Fruit fly (Drosophila melanogaster) whole organism, embryonic: Measurements from ENCODE around the gene CG42716.

Experiments used
- ATbp ChIP-seq: fragments of 200-800 bp; sonication (Bioruptor generic); optimal IDR thresholded peaks from 2 replicates; lab custom pipeline; 2017; ENCODE audit warnings: missing biosample characterization, mild to moderate bottlenecking, missing genetic modification characterization, missing genetic modification reagents
- Atf6 ChIP-seq: fragments of 200-800 bp; sonication (Bioruptor generic); IDR thresholded peaks from 2 replicates; pipeline ENCODE4 v1.3.6; 2022; ENCODE audit warnings: missing biosample characterization, missing genetic modification characterization
- CG10147 ChIP-seq: fragments of 200-800 bp; sonication (Bioruptor generic); optimal IDR thresholded peaks from 2 replicates; lab custom pipeline; 2019; ENCODE audit warnings: missing biosample characterization, mild to moderate bottlenecking, missing genetic modification characterization, moderate library complexity
- CG1024 ChIP-seq: fragments of 200-800 bp; sonication (Bioruptor generic); IDR thresholded peaks from 2 replicates; pipeline ENCODE4 v1.3.6; 2022; ENCODE audit warnings: missing biosample characterization, missing genetic modification characterization
- CG10321 ChIP-seq: fragments of 200-800 bp; sonication (Bioruptor generic); IDR thresholded peaks from 2 replicates; pipeline ENCODE4 v1.3.6; 2022; ENCODE audit warnings: missing biosample characterization, missing genetic modification characterization
- CG13296 ChIP-seq: fragments of 200-800 bp; sonication (Bioruptor generic); optimal IDR thresholded peaks from 3 replicates; lab custom pipeline; 2018; ENCODE audit warnings: missing biosample characterization, mild to moderate bottlenecking, missing genetic modification characterization
- CG17359 ChIP-seq: fragments of 200-800 bp; sonication (Bioruptor generic); optimal IDR thresholded peaks from 3 replicates; lab custom pipeline; 2018; ENCODE audit warnings: missing biosample characterization, mild to moderate bottlenecking, missing genetic modification characterization, moderate library complexity
- CG17612 ChIP-seq: fragments of 200-800 bp; sonication (Bioruptor generic); IDR thresholded peaks from 2 replicates; pipeline ENCODE4 v1.3.6; 2022; ENCODE audit warnings: missing biosample characterization, missing genetic modification characterization
- CG1832 ChIP-seq: fragments of 200-800 bp; sonication (Bioruptor generic); optimal IDR thresholded peaks from 2 replicates; lab custom pipeline; 2017; ENCODE audit warnings: missing biosample characterization, mild to moderate bottlenecking, missing genetic modification characterization, inconsistent platforms
- CG18599 ChIP-seq: fragments of 200-800 bp; sonication (Bioruptor generic); optimal IDR thresholded peaks from 3 replicates; lab custom pipeline; 2017; ENCODE audit warnings: missing biosample characterization, missing genetic modification characterization, mild to moderate bottlenecking, moderate library complexity, missing genetic modification reagents
- CG18619 ChIP-seq: fragments of 200-800 bp; sonication (Bioruptor generic); optimal IDR thresholded peaks from 3 replicates; lab custom pipeline; 2017; ENCODE audit warnings: missing biosample characterization, mild to moderate bottlenecking, missing genetic modification characterization
- CG34376 ChIP-seq: fragments of 200-800 bp; sonication (Bioruptor generic); optimal IDR thresholded peaks from 2 replicates; lab custom pipeline; 2018; ENCODE audit warnings: missing biosample characterization, mild to moderate bottlenecking, missing genetic modification characterization
- CG6175 ChIP-seq: fragments of 200-800 bp; sonication (Bioruptor generic); IDR thresholded peaks from 3 replicates; pipeline ENCODE4 v1.3.6; 2022; ENCODE audit warnings: missing biosample characterization, missing genetic modification characterization
- CG6654 ChIP-seq: fragments of 200-800 bp; sonication (Bioruptor generic); optimal IDR thresholded peaks from 2 replicates; lab custom pipeline; 2017; ENCODE audit warnings: missing biosample characterization, mild to moderate bottlenecking, missing genetic modification characterization
- CG6813 ChIP-seq: fragments of 200-800 bp; sonication (Bioruptor generic); optimal IDR thresholded peaks from 2 replicates; lab custom pipeline; 2017; ENCODE audit warnings: missing biosample characterization, missing genetic modification characterization, mild to moderate bottlenecking, moderate library complexity, missing genetic modification reagents
- CG7987 ChIP-seq: fragments of 200-800 bp; sonication (Bioruptor generic); optimal IDR thresholded peaks from 2 replicates; lab custom pipeline; 2018; ENCODE audit warnings: missing biosample characterization, mild to moderate bottlenecking, missing genetic modification characterization, moderate library complexity
- CHES-1-like ChIP-seq: fragments of 200-800 bp; sonication (Bioruptor generic); optimal IDR thresholded peaks from 2 replicates; lab custom pipeline; 2016; ENCODE audit warnings: missing biosample characterization, missing genetic modification characterization
- Camta ChIP-seq: fragments of 200-800 bp; sonication (Bioruptor generic); optimal IDR thresholded peaks from 2 replicates; lab custom pipeline; 2016; ENCODE audit warnings: missing biosample characterization, missing genetic modification characterization
- Chrac-16 ChIP-seq: fragments of 200-800 bp; sonication (Bioruptor generic); optimal IDR thresholded peaks from 3 replicates; lab custom pipeline; 2016; ENCODE audit warnings: missing biosample characterization, missing genetic modification characterization
- Ets65A ChIP-seq: fragments of 200-800 bp; sonication (Bioruptor generic); peaks from one replicate; lab custom pipeline; 2016; ENCODE audit warnings: missing biosample characterization, missing genetic modification characterization
- HLHmδ ChIP-seq: fragments of 200-800 bp; sonication (Bioruptor generic); optimal IDR thresholded peaks from 2 replicates; lab custom pipeline; 2018; ENCODE audit warnings: missing biosample characterization, mild to moderate bottlenecking, missing genetic modification characterization, moderate library complexity
- MBD-R2 ChIP-seq: fragments of 200-800 bp; sonication (Bioruptor generic); IDR thresholded peaks from 2 replicates; pipeline ENCODE4 v1.3.6; 2022; ENCODE audit warnings: missing biosample characterization, missing genetic modification characterization
- MESR4 ChIP-seq: fragments of 200-800 bp; sonication (Bioruptor generic); optimal IDR thresholded peaks from 2 replicates; lab custom pipeline; 2018; ENCODE audit warnings: missing biosample characterization, mild to moderate bottlenecking, missing genetic modification characterization, moderate library complexity
- Scr ChIP-seq: fragments of 200-800 bp; sonication (Bioruptor generic); IDR thresholded peaks from 2 replicates; pipeline ENCODE4 v1.3.6; 2022; ENCODE audit warnings: missing biosample characterization, missing genetic modification characterization; ENCODE audit not compliant: partially characterized antibody
- Spps ChIP-seq: fragments of 200-800 bp; sonication (Bioruptor generic); optimal IDR thresholded peaks from 2 replicates; lab custom pipeline; 2018; ENCODE audit warnings: missing biosample characterization, mild to moderate bottlenecking, missing genetic modification characterization
- Sry-β ChIP-seq: fragments of 200-800 bp; sonication (Bioruptor generic); optimal IDR thresholded peaks from 2 replicates; lab custom pipeline; 2018; ENCODE audit warnings: missing biosample characterization, mild to moderate bottlenecking, missing genetic modification characterization, moderate library complexity
- Taf1 ChIP-seq: fragments of 200-800 bp; sonication (Bioruptor generic); IDR thresholded peaks from 2 replicates; pipeline ENCODE4 v1.3.6; 2022; ENCODE audit warnings: missing biosample characterization, missing genetic modification characterization
- Tbp ChIP-seq: fragments of >200 bp; optimal IDR thresholded peaks from 2 replicates; lab custom pipeline; 2018; ENCODE audit warnings: missing biosample characterization, missing genetic modification characterization
- Trl ChIP-seq, 3 experiments: fragments of >200 bp in 2 of 3; fragments of 200-800 bp in 1 of 3; sonication (Bioruptor generic) in 1 of 3; optimal IDR thresholded peaks; 2 replicates in 1 of 3; 3 replicates in 2 of 3; lab custom pipeline; 2016 to 2017; ENCODE audit warnings: missing biosample characterization in 1 of 3, missing genetic modification characterization in 1 of 3
- abd-A ChIP-seq: fragments of 200-800 bp; sonication (Bioruptor generic); optimal IDR thresholded peaks from 3 replicates; lab custom pipeline; 2019; ENCODE audit warnings: missing biosample characterization, mild to moderate bottlenecking, missing genetic modification characterization, moderate library complexity
- dmrt11E ChIP-seq: fragments of 200-800 bp; sonication (Bioruptor generic); optimal IDR thresholded peaks from 3 replicates; lab custom pipeline; 2018; ENCODE audit warnings: missing biosample characterization, mild to moderate bottlenecking, missing genetic modification characterization, moderate library complexity
- ewg ChIP-seq: fragments of 200-800 bp; sonication (Bioruptor generic); optimal IDR thresholded peaks from 3 replicates; lab custom pipeline; 2017; ENCODE audit warnings: mild to moderate bottlenecking, missing biosample characterization, missing genetic modification reagents, missing genetic modification characterization
- eyg ChIP-seq: fragments of 200-800 bp; sonication (Bioruptor generic); optimal IDR thresholded peaks from 3 replicates; lab custom pipeline; 2016; ENCODE audit warnings: missing biosample characterization, missing genetic modification characterization
- fd3F ChIP-seq: fragments of 200-800 bp; sonication (Bioruptor generic); optimal IDR thresholded peaks from 2 replicates; lab custom pipeline; 2018; ENCODE audit warnings: missing biosample characterization, mild to moderate bottlenecking, missing genetic modification characterization, moderate library complexity
- grau ChIP-seq: fragments of 200-800 bp; optimal IDR thresholded peaks from 3 replicates; lab custom pipeline; 2019; ENCODE audit warnings: missing biosample characterization, mild to moderate bottlenecking, missing genetic modification characterization, moderate library complexity
- hbn ChIP-seq: fragments of 200-800 bp; sonication (Bioruptor generic); IDR thresholded peaks from 2 replicates; pipeline ENCODE4 v1.3.6; 2022; ENCODE audit warnings: missing biosample characterization, missing genetic modification characterization; ENCODE audit not compliant: partially characterized antibody
- kah ChIP-seq: fragments of 200-800 bp; sonication (Bioruptor generic); optimal IDR thresholded peaks from 2 replicates; lab custom pipeline; 2018; ENCODE audit warnings: missing biosample characterization, mild to moderate bottlenecking, missing genetic modification characterization
- nerfin-1 ChIP-seq: fragments of 200-800 bp; sonication (Bioruptor generic); optimal IDR thresholded peaks from 3 replicates; lab custom pipeline; 2019; ENCODE audit warnings: missing biosample characterization, mild to moderate bottlenecking, missing genetic modification characterization, moderate library complexity
- onecut ChIP-seq: fragments of 200-800 bp; sonication (Bioruptor generic); IDR thresholded peaks from 2 replicates; pipeline ENCODE4 v1.3.6; 2022; ENCODE audit warnings: missing biosample characterization, missing genetic modification characterization
- phol ChIP-seq: fragments of 200-800 bp; sonication (Bioruptor generic); optimal IDR thresholded peaks from 3 replicates; lab custom pipeline; 2018; ENCODE audit warnings: missing biosample characterization, mild to moderate bottlenecking, missing genetic modification characterization, moderate library complexity
- scrt ChIP-seq: fragments of 200-800 bp; sonication (Bioruptor generic); optimal IDR thresholded peaks from 2 replicates; lab custom pipeline; 2018; ENCODE audit warnings: missing biosample characterization, mild to moderate bottlenecking, missing genetic modification characterization, moderate library complexity
- ttk ChIP-seq: fragments of 200-800 bp; sonication (Bioruptor generic); IDR thresholded peaks from 2 replicates; pipeline ENCODE4 v2.1.2; 2022; ENCODE audit warnings: missing biosample characterization, missing genetic modification characterization
- yki ChIP-seq: fragments of >200 bp; optimal IDR thresholded peaks from 3 replicates; lab custom pipeline; 2018
- zen ChIP-seq: fragments of 200-800 bp; sonication (Bioruptor generic); optimal IDR thresholded peaks from 3 replicates; lab custom pipeline; 2018; ENCODE audit warnings: missing biosample characterization, mild to moderate bottlenecking, missing genetic modification characterization, moderate library complexity

Gene CG42716

dm6 chr3L:16046387-16047066, 12.9 kb downstream of the CG42716 start (continued):
- TF ChIP-seq CG17612 (no peak), Tbp (GFP tag; lab: Kevin White, UChicago) (no peak), Ets65A (GFP tag; lab: Kevin White, UChicago) (no peak), CG10147 (GFP tag; lab: Kevin White, UChicago) (no peak), CG34376 (GFP tag; lab: Kevin White, UChicago) (peak; percentile 85), Taf1 (GFP tag; lab: Robert Waterston, UW) (no peak), ttk (0 out of 2 replicates have a peak, but pooled peaks have one; percentile 6), scrt (peak; percentile 8), grau (peak; percentile 16)
- TF ChIP-seq, all 482 proteins: peak for 131

dm6 chr3L:16047105-16047504, 13.5 kb downstream of the CG42716 start:
- no peak for TF ChIP-seq Chrac-16 (GFP tag; lab: Kevin White, UChicago)
- TF ChIP-seq onecut (GFP tag; lab: Robert Waterston, UW): peak; percentile 98
- TF ChIP-seq MBD-R2 (GFP tag; lab: Robert Waterston, UW): 0 out of 2 replicates have a peak, but pooled peaks have one; percentile 11
- peak; percentile 27 for TF ChIP-seq abd-A (tag; lab: Kevin White, UChicago)
- no peak for TF ChIP-seq eyg
- no peak for TF ChIP-seq CG1024 (GFP tag; lab: Robert Waterston, UW)
- TF ChIP-seq HLHmδ: peak; percentile 67
- TF ChIP-seq ewg (GFP tag; lab: Kevin White, UChicago): peak; percentile 90
- no peak for TF ChIP-seq Scr (GFP tag; lab: Robert Waterston, UW)
- no peak for TF ChIP-seq CG6175
- TF ChIP-seq phol: no peak
- peak; percentile 53 for TF ChIP-seq yki (lab: Kevin White, UChicago)
- no peak for TF ChIP-seq fd3F
- TF ChIP-seq CG6654 (GFP tag; lab: Kevin White, UChicago): no peak
- TF ChIP-seq CHES-1-like (GFP tag; lab: Kevin White, UChicago): no peak
- TF ChIP-seq CG18599 (GFP tag; lab: Kevin White, UChicago): no peak
- no peak for TF ChIP-seq CG17359
- TF ChIP-seq ATbp (GFP tag; lab: Kevin White, UChicago): no peak
- no peak for TF ChIP-seq Camta
- TF ChIP-seq CG10321 (GFP tag; lab: Robert Waterston, UW): peak; percentile 58
- TF ChIP-seq CG1832: peak; percentile 59
- TF ChIP-seq MESR4 (GFP tag; lab: Kevin White, UChicago): no peak
- no peak for TF ChIP-seq scrt
- TF ChIP-seq CG7987 (GFP tag; lab: Kevin White, UChicago): peak; percentile 60
- TF ChIP-seq Trl (optimal IDR thresholded peaks at IDR 0.05; lab: Kevin White, UChicago): peak; percentile 67 to 82
- no peak for TF ChIP-seq Trl (GFP tag; optimal IDR thresholded peaks at IDR 0.05; lab: Kevin White, UChicago)
- TF ChIP-seq CG13296 (GFP tag; lab: Kevin White, UChicago): no peak
- no peak for TF ChIP-seq kah (GFP tag; lab: Kevin White, UChicago)
- TF ChIP-seq CG6813 (GFP tag; lab: Kevin White, UChicago): no peak
- TF ChIP-seq hbn: no peak
- no peak for TF ChIP-seq Spps
- TF ChIP-seq Sry-β (GFP tag; lab: Kevin White, UChicago): no peak
- TF ChIP-seq zen (tag; lab: Kevin White, UChicago): peak; percentile 10
- no peak for TF ChIP-seq CG18619
- peak; percentile 7 for TF ChIP-seq nerfin-1 (tag; lab: Kevin White, UChicago)
- no peak for TF ChIP-seq dmrt11E (tag; lab: Kevin White, UChicago)
- no peak for TF ChIP-seq Atf6 (GFP tag; lab: Robert Waterston, UW)
- TF ChIP-seq CG10147 (GFP tag; lab: Kevin White, UChicago): no peak
